Fruit fly (Drosophila melanogaster): Measurements from ENCODE around the gene CG1622.
A peak's percentile ranks its signal among the peaks of the same experiment; 100 is the strongest.

The CG1622 gene

dm6 chrX:13275139-13275538, 21.7 kb upstream of the CG1622 start (continued):
- TF ChIP-seq Dfd (GFP tag; optimal IDR thresholded peaks at IDR 0.05): no peak

dm6 chrX:13276713-13277112, 20.2 kb upstream of the CG1622 start:
- no peak for TF ChIP-seq lola (GFP tag; optimal IDR thresholded peaks at IDR 0.05)
- TF ChIP-seq Sp1 (GFP tag; optimal IDR thresholded peaks at IDR 0.05): peak; percentile 70
- TF ChIP-seq psq (GFP tag; optimal IDR thresholded peaks at IDR 0.05): peak; percentile 46
- TF ChIP-seq Rel (GFP tag; optimal IDR thresholded peaks at IDR 0.05): no peak
- TF ChIP-seq Rel (tag; optimal IDR thresholded peaks at IDR 0.05): no peak
- no peak for TF ChIP-seq Hr83 (GFP tag; optimal IDR thresholded peaks at IDR 0.05; ENCODE audit: poor library complexity, severe bottlenecking)
- TF ChIP-seq CG9705 (GFP tag; optimal IDR thresholded peaks at IDR 0.05): no peak
- TF ChIP-seq GATAd (GFP tag; optimal IDR thresholded peaks at IDR 0.05): no peak
- TF ChIP-seq Myc (optimal IDR thresholded peaks at IDR 0.05): no peak
- no peak for TF ChIP-seq br (GFP tag; optimal IDR thresholded peaks at IDR 0.05)
- TF ChIP-seq Vsx2 (GFP tag; optimal IDR thresholded peaks at IDR 0.05; ENCODE audit: partially characterized antibody): no peak
- peak; percentile 42 for TF ChIP-seq Hnf4 (GFP tag; optimal IDR thresholded peaks at IDR 0.05)
- TF ChIP-seq Dif (GFP tag; optimal IDR thresholded peaks at IDR 0.05; ENCODE audit: partially characterized antibody): no peak
- TF ChIP-seq tai (GFP tag; optimal IDR thresholded peaks at IDR 0.05): no peak
- peak; percentile 61 for TF ChIP-seq HLH106 (tag; optimal IDR thresholded peaks at IDR 0.05)
- TF ChIP-seq Dfd (GFP tag; optimal IDR thresholded peaks at IDR 0.05): no peak
- peak; percentile 50 for TF ChIP-seq fru (GFP tag; optimal IDR thresholded peaks at IDR 0.05)
- no peak for TF ChIP-seq ey (GFP tag; optimal IDR thresholded peaks at IDR 0.05)
- TF ChIP-seq sv (GFP tag; optimal IDR thresholded peaks at IDR 0.05): peak; percentile 16
- no peak for TF ChIP-seq Hr78 (GFP tag; optimal IDR thresholded peaks at IDR 0.05)
- peak; percentile 35 for TF ChIP-seq dmrt93B (GFP tag; optimal IDR thresholded peaks at IDR 0.05)
- peak in 1 of 2 experiments; percentile 59 for TF ChIP-seq foxo (GFP tag; optimal IDR thresholded peaks at IDR 0.05)
- TF ChIP-seq dl (GFP tag; optimal IDR thresholded peaks at IDR 0.05; ENCODE audit: insufficient read depth in 1 of 2, partially characterized antibody in 2 of 2): no peak
- no peak for TF ChIP-seq Abd-B (GFP tag; optimal IDR thresholded peaks at IDR 0.05)
- TF ChIP-seq CG32264 (GFP tag; optimal IDR thresholded peaks at IDR 0.05): no peak
- no peak for TF ChIP-seq CrebA (GFP tag; optimal IDR thresholded peaks at IDR 0.05; ENCODE audit: borderline replicate concordance)
- no peak for TF ChIP-seq usp (GFP tag; optimal IDR thresholded peaks at IDR 0.05)
- no peak for TF ChIP-seq woc (GFP tag; optimal IDR thresholded peaks at IDR 0.05)
- peak; percentile 59 for TF ChIP-seq rgr (GFP tag; optimal IDR thresholded peaks at IDR 0.05)
- no peak for TF ChIP-seq N (GFP tag; optimal IDR thresholded peaks at IDR 0.05)
- no peak for TF ChIP-seq sage (GFP tag; optimal IDR thresholded peaks at IDR 0.05)
- no peak for TF ChIP-seq jim (GFP tag; optimal IDR thresholded peaks at IDR 0.05)
- no peak for TF ChIP-seq pan (optimal IDR thresholded peaks at IDR 0.05)
- no peak for TF ChIP-seq Mio (GFP tag; optimal IDR thresholded peaks at IDR 0.05)
- peak; percentile 52 for TF ChIP-seq OdsH (GFP tag; optimal IDR thresholded peaks at IDR 0.05)
- TF ChIP-seq brk (GFP tag; optimal IDR thresholded peaks at IDR 0.05): no peak
- TF ChIP-seq Jra (GFP tag; optimal IDR thresholded peaks at IDR 0.05): peak; percentile 10
- no peak for TF ChIP-seq dsf (GFP tag; optimal IDR thresholded peaks at IDR 0.05; ENCODE audit: borderline replicate concordance)
- peak; percentile 38 for TF ChIP-seq h (GFP tag; optimal IDR thresholded peaks at IDR 0.05)

- TF ChIP-seq N (GFP tag; optimal IDR thresholded peaks at IDR 0.05) (no peak), foxo (GFP tag; optimal IDR thresholded peaks at IDR 0.05) (no peak), CG9705 (GFP tag; optimal IDR thresholded peaks at IDR 0.05) (no peak), Dfd (GFP tag; optimal IDR thresholded peaks at IDR 0.05) (no peak), woc (GFP tag; optimal IDR thresholded peaks at IDR 0.05) (no peak), Hr78 (GFP tag; optimal IDR thresholded peaks at IDR 0.05) (no peak)
These were observed 19.7 kb upstream of the CG1622 start for dm6 chrX:13277148-13277547.

Measured in whole organism, wandering third instar larva.